Fruit fly (Drosophila melanogaster) whole organism, prepupa: ENCODE measurements around the gene Rlip.

Experiments
- CG11762 ChIP-seq: fragments of 200-800 bp; sonication (Bioruptor generic); optimal IDR thresholded peaks from 3 replicates; lab custom pipeline; 2016; ENCODE audit warnings: missing biosample characterization, missing genetic modification characterization; ENCODE audit not compliant: insufficient read depth
- CG31627 ChIP-seq: fragments of 200-800 bp; sonication (Bioruptor generic); optimal IDR thresholded peaks from 3 replicates; lab custom pipeline; 2016; ENCODE audit warnings: missing biosample characterization, missing genetic modification characterization
- CG4318 ChIP-seq: fragments of 200-800 bp; sonication (Bioruptor generic); optimal IDR thresholded peaks from 3 replicates; lab custom pipeline; 2017; ENCODE audit warnings: missing biosample characterization, mild to moderate bottlenecking, missing genetic modification characterization
- CG6276 ChIP-seq: fragments of 200-800 bp; sonication (Bioruptor generic); optimal IDR thresholded peaks from 2 replicates; lab custom pipeline; 2017; ENCODE audit warnings: missing biosample characterization, mild to moderate bottlenecking, missing genetic modification characterization
- CG6792 ChIP-seq: fragments of 200-800 bp; sonication (Bioruptor generic); optimal IDR thresholded peaks from 3 replicates; lab custom pipeline; 2016; ENCODE audit warnings: missing biosample characterization, missing genetic modification characterization
- CG6854 ChIP-seq: fragments of 200-800 bp; sonication (Bioruptor generic); optimal IDR thresholded peaks from 2 replicates; lab custom pipeline; 2017; ENCODE audit warnings: missing biosample characterization, mild to moderate bottlenecking, missing genetic modification characterization
- CG8119 ChIP-seq: fragments of 200-800 bp; sonication (Bioruptor generic); IDR thresholded peaks from 3 replicates; pipeline ENCODE4 v1.3.6; 2022; ENCODE audit warnings: missing biosample characterization, missing genetic modification characterization
- Eip75B ChIP-seq: fragments of 200-800 bp; sonication (Bioruptor generic); optimal IDR thresholded peaks from 3 replicates; lab custom pipeline; 2016; ENCODE audit warnings: missing biosample characterization, missing genetic modification characterization
- OdsH ChIP-seq: fragments of 200-800 bp; sonication (Bioruptor generic); optimal IDR thresholded peaks from 3 replicates; lab custom pipeline; 2016; ENCODE audit warnings: missing biosample characterization, missing genetic modification characterization
- acj6 ChIP-seq: fragments of 200-800 bp; sonication (Bioruptor generic); optimal IDR thresholded peaks from 3 replicates; lab custom pipeline; 2016; ENCODE audit warnings: missing biosample characterization, missing genetic modification characterization
- dsx ChIP-seq: fragments of 200-800 bp; optimal IDR thresholded peaks from 3 replicates; lab custom pipeline; 2019; ENCODE audit warnings: missing biosample characterization, mild to moderate bottlenecking, missing genetic modification characterization, moderate library complexity; ENCODE audit not compliant: poor library complexity, severe bottlenecking
- lz ChIP-seq: fragments of 200-800 bp; sonication (Bioruptor generic); optimal IDR thresholded peaks from 3 replicates; lab custom pipeline; 2016; ENCODE audit warnings: missing biosample characterization, missing genetic modification characterization

DNA sequence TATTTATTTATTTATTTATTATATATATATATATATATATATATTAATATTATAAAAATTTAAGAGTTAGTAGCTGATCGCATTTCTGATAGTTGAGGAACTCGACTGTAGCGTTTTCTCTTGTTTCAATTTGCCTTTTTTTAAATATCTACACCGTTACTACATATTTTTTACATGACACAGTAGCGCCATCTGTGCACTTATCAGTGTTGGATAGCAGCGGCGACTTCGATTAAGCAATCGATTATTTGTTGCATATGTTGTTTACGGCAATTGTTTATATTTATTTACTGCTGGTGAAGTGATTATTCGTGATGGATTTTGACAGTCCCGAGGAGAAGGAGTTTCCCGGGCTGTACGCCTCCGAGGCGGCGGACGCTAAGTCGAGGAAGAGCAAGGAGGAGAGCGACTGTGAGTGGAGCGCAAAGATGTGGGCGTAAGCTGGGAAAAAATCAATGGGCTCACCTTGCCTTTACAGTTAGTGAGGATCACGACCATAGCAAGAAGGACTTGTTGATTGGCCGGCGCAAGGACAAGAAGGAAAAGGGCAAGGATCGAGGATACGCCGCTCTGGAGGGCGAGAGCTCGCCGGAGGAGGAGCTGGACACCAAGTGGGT lies at the start of gene Rlip:
- TF ChIP-seq CG6792 (peak; percentile 14), acj6 (GFP tag; lab: Kevin White, UChicago) (no peak), CG4318 (no peak), CG6276 (peak; percentile 19), OdsH (GFP tag; lab: Kevin White, UChicago) (no peak), Eip75B (GFP tag; lab: Kevin White, UChicago) (peak; percentile 15), CG11762 (GFP tag; lab: Kevin White, UChicago) (peak; percentile 40), CG31627 (GFP tag; lab: Kevin White, UChicago) (peak; percentile 45), lz (GFP tag; lab: Kevin White, UChicago) (peak; percentile 53), dsx (GFP tag; lab: Kevin White, UChicago) (peak; percentile 1), CG6854 (GFP tag; lab: Kevin White, UChicago) (no peak), CG8119 (GFP tag; lab: Robert Waterston, UW) (no peak)
